Fruit fly (Drosophila melanogaster) whole organism, embryonic: ENCODE measurements around the gene Nepl20.

Source experiments
- ATbp ChIP-seq: fragments of 200-800 bp; sonication (Bioruptor generic); optimal IDR thresholded peaks from 2 replicates; lab custom pipeline; 2017; ENCODE audit warnings: missing biosample characterization, mild to moderate bottlenecking, missing genetic modification characterization, missing genetic modification reagents
- Antp ChIP-seq: fragments of 200-800 bp; sonication (Bioruptor generic); optimal IDR thresholded peaks from 3 replicates; lab custom pipeline; 2016; ENCODE audit warnings: missing biosample characterization, missing genetic modification characterization
- B-H1 ChIP-seq: fragments of 200-800 bp; sonication (Bioruptor generic); IDR thresholded peaks from 3 replicates; pipeline ENCODE4 v1.3.6; 2022; ENCODE audit warnings: missing biosample characterization, missing genetic modification characterization
- CG12744 ChIP-seq: fragments of 200-800 bp; sonication (Bioruptor generic); optimal IDR thresholded peaks from 2 replicates; lab custom pipeline; 2016; ENCODE audit warnings: missing biosample characterization, missing genetic modification characterization
- CG14441 ChIP-seq: fragments of 200-800 bp; sonication (Bioruptor generic); IDR thresholded peaks from 2 replicates; pipeline ENCODE4 v1.3.6; 2022; ENCODE audit warnings: missing biosample characterization, missing genetic modification characterization
- CG15073 ChIP-seq: fragments of 200-800 bp; sonication (Bioruptor generic); optimal IDR thresholded peaks from 2 replicates; lab custom pipeline; 2016; ENCODE audit warnings: missing biosample characterization, missing genetic modification characterization
- CG17912 ChIP-seq: fragments of 200-800 bp; sonication (Bioruptor generic); optimal IDR thresholded peaks from 2 replicates; lab custom pipeline; 2018; ENCODE audit warnings: missing biosample characterization, mild to moderate bottlenecking, missing genetic modification characterization
- CG18011 ChIP-seq: fragments of 200-800 bp; sonication (Bioruptor generic); optimal IDR thresholded peaks from 2 replicates; lab custom pipeline; 2017; ENCODE audit warnings: missing biosample characterization, missing genetic modification characterization, mild to moderate bottlenecking, moderate library complexity, missing genotype
- CG18619 ChIP-seq: fragments of 200-800 bp; sonication (Bioruptor generic); optimal IDR thresholded peaks from 3 replicates; lab custom pipeline; 2017; ENCODE audit warnings: missing biosample characterization, mild to moderate bottlenecking, missing genetic modification characterization
- CG30431 ChIP-seq: fragments of 200-800 bp; sonication (Bioruptor generic); optimal IDR thresholded peaks from 2 replicates; lab custom pipeline; 2017; ENCODE audit warnings: missing biosample characterization, missing genetic modification characterization
- CG3163 ChIP-seq: fragments of 200-800 bp; sonication (Bioruptor generic); optimal IDR thresholded peaks from 3 replicates; lab custom pipeline; 2016; ENCODE audit warnings: missing biosample characterization, missing genetic modification characterization
- CG3838 ChIP-seq: fragments of 200-800 bp; sonication (Bioruptor generic); optimal IDR thresholded peaks from 3 replicates; lab custom pipeline; 2016; ENCODE audit warnings: missing biosample characterization, missing genetic modification characterization
- CG4424 ChIP-seq: fragments of 200-800 bp; sonication (Bioruptor generic); optimal IDR thresholded peaks from 3 replicates; lab custom pipeline; 2016; ENCODE audit warnings: missing biosample characterization, missing genetic modification characterization
- CG4730 ChIP-seq: fragments of 200-800 bp; sonication (Bioruptor generic); IDR thresholded peaks from 2 replicates; pipeline ENCODE4 v1.3.6; 2022; ENCODE audit warnings: missing biosample characterization, missing genetic modification characterization
- CG6654 ChIP-seq: fragments of 200-800 bp; sonication (Bioruptor generic); optimal IDR thresholded peaks from 2 replicates; lab custom pipeline; 2017; ENCODE audit warnings: missing biosample characterization, mild to moderate bottlenecking, missing genetic modification characterization
- CG6765 ChIP-seq: fragments of 200-800 bp; sonication (Bioruptor generic); optimal IDR thresholded peaks from 3 replicates; lab custom pipeline; 2017; ENCODE audit warnings: missing biosample characterization, mild to moderate bottlenecking, missing genetic modification characterization
- CG6813 ChIP-seq: fragments of 200-800 bp; sonication (Bioruptor generic); optimal IDR thresholded peaks from 2 replicates; lab custom pipeline; 2017; ENCODE audit warnings: missing biosample characterization, missing genetic modification characterization, mild to moderate bottlenecking, moderate library complexity, missing genetic modification reagents
- CG8388 ChIP-seq: fragments of 200-800 bp; sonication (Bioruptor generic); optimal IDR thresholded peaks from 2 replicates; lab custom pipeline; 2019; ENCODE audit warnings: missing biosample characterization, mild to moderate bottlenecking, missing genetic modification characterization, moderate library complexity
- CG8944 ChIP-seq: fragments of 200-800 bp; sonication (Bioruptor generic); optimal IDR thresholded peaks from 3 replicates; lab custom pipeline; 2016; ENCODE audit warnings: missing biosample characterization, missing genetic modification characterization
- Dll ChIP-seq: fragments of 200-800 bp; sonication (Bioruptor generic); IDR thresholded peaks from 4 replicates; pipeline ENCODE4 v1.3.6; 2022; ENCODE audit warnings: missing biosample characterization, missing genetic modification characterization; ENCODE audit not compliant: partially characterized antibody
- HLHmδ ChIP-seq: fragments of 200-800 bp; sonication (Bioruptor generic); optimal IDR thresholded peaks from 2 replicates; lab custom pipeline; 2018; ENCODE audit warnings: missing biosample characterization, mild to moderate bottlenecking, missing genetic modification characterization, moderate library complexity
- Hey ChIP-seq: fragments of 200-800 bp; sonication (Bioruptor generic); optimal IDR thresholded peaks from 3 replicates; lab custom pipeline; 2018; ENCODE audit warnings: missing biosample characterization, mild to moderate bottlenecking, missing genetic modification characterization
- HmgD ChIP-seq: fragments of 200-800 bp; sonication (Bioruptor generic); optimal IDR thresholded peaks from 3 replicates; lab custom pipeline; 2016; ENCODE audit warnings: missing biosample characterization, missing genetic modification characterization
- NfI ChIP-seq: fragments of 200-800 bp; sonication (Bioruptor generic); optimal IDR thresholded peaks from 3 replicates; lab custom pipeline; 2018; ENCODE audit warnings: missing biosample characterization, mild to moderate bottlenecking, missing genetic modification characterization, moderate library complexity
- PHDP ChIP-seq: fragments of 200-800 bp; sonication (Bioruptor generic); optimal IDR thresholded peaks from 3 replicates; lab custom pipeline; 2018; ENCODE audit warnings: missing biosample characterization, mild to moderate bottlenecking, missing genetic modification characterization, moderate library complexity
- Xrp1 ChIP-seq: fragments of 200-800 bp; sonication (Bioruptor generic); IDR thresholded peaks from 2 replicates; pipeline ENCODE4 v1.3.6; 2022; ENCODE audit warnings: missing biosample characterization, missing genetic modification characterization
- amos ChIP-seq: fragments of 200-800 bp; sonication (Bioruptor generic); IDR thresholded peaks from 2 replicates; pipeline ENCODE4 v1.3.6; 2022; ENCODE audit warnings: missing biosample characterization, missing genetic modification characterization; ENCODE audit not compliant: partially characterized antibody
- ara ChIP-seq: fragments of 200-800 bp; sonication (Bioruptor generic); IDR thresholded peaks from 2 replicates; pipeline ENCODE4 v1.3.6; 2022; ENCODE audit warnings: missing biosample characterization, missing genetic modification characterization
- bab2 ChIP-seq: fragments of 200-800 bp; sonication (Bioruptor generic); optimal IDR thresholded peaks from 2 replicates; lab custom pipeline; 2016; ENCODE audit warnings: missing biosample characterization, missing genetic modification characterization
- bsh ChIP-seq, 2 experiments: fragments of 200-800 bp; sonication (Bioruptor generic); optimal IDR thresholded peaks; 2 replicates each; lab custom pipeline; 2017 to 2018; ENCODE audit warnings: mild to moderate bottlenecking in 2 of 2, missing biosample characterization in 2 of 2, missing genetic modification characterization in 2 of 2, moderate library complexity in 1 of 2
- cas ChIP-seq: fragments of 200-800 bp; sonication (Bioruptor generic); IDR thresholded peaks from 2 replicates; pipeline ENCODE4 v1.3.6; 2022; ENCODE audit warnings: missing biosample characterization, missing genetic modification characterization
- emc ChIP-seq: fragments of 200-800 bp; sonication (Bioruptor generic); optimal IDR thresholded peaks from 2 replicates; lab custom pipeline; 2016; ENCODE audit warnings: missing biosample characterization, missing genetic modification characterization
- grau ChIP-seq: fragments of 200-800 bp; optimal IDR thresholded peaks from 3 replicates; lab custom pipeline; 2019; ENCODE audit warnings: missing biosample characterization, mild to moderate bottlenecking, missing genetic modification characterization, moderate library complexity
- ind ChIP-seq: fragments of 200-800 bp; sonication (Bioruptor generic); optimal IDR thresholded peaks from 3 replicates; lab custom pipeline; 2016; ENCODE audit warnings: missing biosample characterization, missing genetic modification characterization
- jing ChIP-seq: fragments of 200-800 bp; sonication (Bioruptor generic); optimal IDR thresholded peaks from 2 replicates; lab custom pipeline; 2018; ENCODE audit warnings: missing biosample characterization, mild to moderate bottlenecking, missing genetic modification characterization
- jumu ChIP-seq: fragments of 200-800 bp; sonication (Bioruptor generic); optimal IDR thresholded peaks from 3 replicates; lab custom pipeline; 2016; ENCODE audit warnings: missing biosample characterization, missing genetic modification characterization
- lola ChIP-seq, 3 experiments: fragments of >200 bp in 2 of 3; fragments of 200-800 bp in 1 of 3; sonication (Bioruptor generic) in 1 of 3; optimal IDR thresholded peaks; 2 replicates each; lab custom pipeline; 2017 to 2019; ENCODE audit warnings: missing biosample characterization in 3 of 3, missing genetic modification characterization in 3 of 3, mild to moderate bottlenecking in 1 of 3, moderate library complexity in 1 of 3
- lov ChIP-seq, 2 experiments: fragments of 200-800 bp in 1 of 2; fragments of >200 bp in 1 of 2; sonication (Bioruptor generic) in 1 of 2; IDR thresholded peaks in 1 of 2; optimal IDR thresholded peaks in 1 of 2; 2 replicates in 1 of 2; 3 replicates in 1 of 2; pipeline versions ENCODE4 v1.3.6 to Lab custom; 2017 to 2022; ENCODE audit warnings: missing biosample characterization in 1 of 2, missing genetic modification characterization in 1 of 2
- mam ChIP-seq: fragments of 200-800 bp; sonication (Bioruptor generic); optimal IDR thresholded peaks from 3 replicates; lab custom pipeline; 2016; ENCODE audit warnings: missing biosample characterization, missing genetic modification characterization
- peb ChIP-seq: fragments of 200-800 bp; sonication (Bioruptor generic); IDR thresholded peaks from 2 replicates; pipeline ENCODE4 v1.3.6; 2022; ENCODE audit warnings: missing biosample characterization, missing genetic modification characterization
- sens-2 ChIP-seq: fragments of 200-800 bp; sonication (Bioruptor generic); IDR thresholded peaks from 2 replicates; pipeline ENCODE4 v1.3.6; 2022; ENCODE audit warnings: missing biosample characterization, missing genetic modification characterization
- sima ChIP-seq: fragments of 200-800 bp; sonication (Bioruptor generic); optimal IDR thresholded peaks from 2 replicates; lab custom pipeline; 2016; ENCODE audit warnings: missing biosample characterization, missing genetic modification characterization
- slou ChIP-seq: fragments of 200-800 bp; sonication (Bioruptor generic); optimal IDR thresholded peaks from 3 replicates; lab custom pipeline; 2016; ENCODE audit warnings: missing biosample characterization, missing genetic modification characterization
- ssp ChIP-seq: fragments of 200-800 bp; sonication (Bioruptor generic); IDR thresholded peaks from 2 replicates; pipeline ENCODE4 v1.3.6; 2022; ENCODE audit warnings: missing biosample characterization, missing genetic modification characterization
- stc ChIP-seq: fragments of 200-800 bp; sonication (Bioruptor generic); IDR thresholded peaks from 2 replicates; pipeline ENCODE4 v1.3.6; 2022; ENCODE audit warnings: missing biosample characterization, missing genetic modification characterization
- stwl ChIP-seq: fragments of 200-800 bp; sonication (Bioruptor generic); optimal IDR thresholded peaks from 3 replicates; lab custom pipeline; 2018; ENCODE audit warnings: missing biosample characterization, mild to moderate bottlenecking, missing genetic modification characterization, moderate library complexity
- unpg ChIP-seq: fragments of 200-800 bp; sonication (Bioruptor generic); optimal IDR thresholded peaks from 3 replicates; lab custom pipeline; 2018; ENCODE audit warnings: missing biosample characterization, mild to moderate bottlenecking, missing genetic modification characterization, moderate library complexity

Nepl20 gene

dm6 chr3R:28888561-28889426, 8.2 kb downstream of the Nepl20 start (continued):
- TF ChIP-seq peb: peak; percentile 29; the same call in 1 of the 2 replicates
- TF ChIP-seq Antp (GFP tag; lab: Kevin White, UChicago): peak; percentile 91
- TF ChIP-seq CG18011 (GFP tag; lab: Kevin White, UChicago): peak; percentile 60
- no peak for TF ChIP-seq lov (optimal IDR thresholded peaks at IDR 0.05; lab: Kevin White, UChicago)
- no peak; the same call in 2 of the 3 replicates for TF ChIP-seq lov (GFP tag; IDR thresholded peaks at IDR 0.05; lab: Robert Waterston, UW)
- peak; percentile 74 for TF ChIP-seq stwl (tag; lab: Kevin White, UChicago)
- peak; percentile 77 for TF ChIP-seq emc (GFP tag; lab: Kevin White, UChicago)
- peak; percentile 53 for TF ChIP-seq slou (GFP tag; lab: Kevin White, UChicago)
- peak; percentile 39 to 72 for TF ChIP-seq bsh (GFP tag; optimal IDR thresholded peaks at IDR 0.05; lab: Kevin White, UChicago)
- TF ChIP-seq lola (GFP tag; optimal IDR thresholded peaks at IDR 0.05; lab: Kevin White, UChicago): peak in 1 of 3 experiments; percentile 44
- peak; percentile 74 for TF ChIP-seq unpg (GFP tag; lab: Kevin White, UChicago)
- no peak for TF ChIP-seq sima (GFP tag; lab: Kevin White, UChicago)
- TF ChIP-seq ind (GFP tag; lab: Kevin White, UChicago): peak; percentile 91
- peak; percentile 88 for TF ChIP-seq CG8944
- TF ChIP-seq CG12744 (GFP tag; lab: Kevin White, UChicago): peak; percentile 16
- TF ChIP-seq ara: peak; percentile 42; the same call in 1 of the 2 replicates
- no peak for TF ChIP-seq CG15073 (GFP tag; lab: Kevin White, UChicago)
- TF ChIP-seq CG18619 (GFP tag; lab: Kevin White, UChicago): peak; percentile 80
- 0 out of 4 replicates have a peak, but pooled peaks have one; percentile 37 for TF ChIP-seq Dll
- peak; percentile 63; the same call in 1 of the 2 replicates for TF ChIP-seq cas
- peak; percentile 42; the same call in 1 of the 2 replicates for TF ChIP-seq CG4730 (GFP tag; lab: Robert Waterston, UW)
- TF ChIP-seq CG6654: peak; percentile 60
- peak; percentile 91 for TF ChIP-seq mam (GFP tag; lab: Kevin White, UChicago)
- peak; percentile 59 for TF ChIP-seq CG8388 (GFP tag; lab: Kevin White, UChicago)
- TF ChIP-seq ATbp: peak; percentile 57
- peak; percentile 88 for TF ChIP-seq NfI
- no peak for TF ChIP-seq HLHmδ (GFP tag; lab: Kevin White, UChicago)
- TF ChIP-seq sens-2 (GFP tag; lab: Robert Waterston, UW): no peak
- peak; percentile 77 for TF ChIP-seq grau (tag; lab: Kevin White, UChicago)
- TF ChIP-seq CG3838 (GFP tag; lab: Kevin White, UChicago): peak; percentile 36
- peak; percentile 28 for TF ChIP-seq CG30431 (GFP tag; lab: Kevin White, UChicago)
- peak; percentile 78 for TF ChIP-seq bab2 (GFP tag; lab: Kevin White, UChicago)
- TF ChIP-seq Hey: peak; percentile 33
- TF ChIP-seq B-H1 (GFP tag; lab: Robert Waterston, UW): peak; percentile 35; the same call in 1 of the 3 replicates
- peak; percentile 62 for TF ChIP-seq CG6813
- no peak for TF ChIP-seq CG17912 (GFP tag; lab: Kevin White, UChicago)
- TF ChIP-seq CG6765 (GFP tag; lab: Kevin White, UChicago): peak; percentile 46
- TF ChIP-seq CG4424 (GFP tag; lab: Kevin White, UChicago): peak; percentile 79
- peak; percentile 68 for TF ChIP-seq CG3163
- TF ChIP-seq Xrp1: peak; percentile 77
- peak; percentile 78 for TF ChIP-seq HmgD
- peak; percentile 78 for TF ChIP-seq CG14441
- no peak for TF ChIP-seq amos
- peak; percentile 25; the same call in 1 of the 2 replicates for TF ChIP-seq stc (GFP tag; lab: Robert Waterston, UW)
- TF ChIP-seq jumu (GFP tag; lab: Kevin White, UChicago): peak; percentile 90
- peak; percentile 33 for TF ChIP-seq jing
- TF ChIP-seq PHDP (tag; lab: Kevin White, UChicago): peak; percentile 82
- peak; percentile 69 for TF ChIP-seq ssp
